Worm (Caenorhabditis elegans) whole organism, midembryonic: ENCODE results near the gene acl-8.

Experiments used
- T22C8.4 ChIP-seq: fragments of 200-800 bp; sonication (Bioruptor generic); IDR thresholded peaks from 2 replicates; pipeline ENCODE4 v1.3.6; 2022; ENCODE audit warnings: missing genetic modification characterization, missing compliant biosample characterization
- cog-1 ChIP-seq: sonication (generic microtip); optimal IDR thresholded peaks from 2 replicates; lab custom pipeline; 2016; ENCODE audit warnings: missing genetic modification characterization, missing compliant biosample characterization
- flt-1 ChIP-seq: fragments of 200-800 bp; sonication (Bioruptor generic); IDR thresholded peaks from 2 replicates; pipeline ENCODE4 v1.3.6; 2022; ENCODE audit warnings: missing genetic modification characterization, missing compliant biosample characterization
- klf-2 ChIP-seq: fragments of 200-800 bp; sonication (Bioruptor generic); conservative IDR thresholded peaks from 2 replicates; pipeline ENCODE4 v1.3.6; 2022; ENCODE audit warnings: missing genetic modification reagents, missing genetic modification characterization, missing compliant biosample characterization
- med-1 ChIP-seq: sonication (generic microtip); optimal IDR thresholded peaks from 2 replicates; lab custom pipeline; 2017; ENCODE audit warnings: missing genetic modification characterization, mild to moderate bottlenecking, missing compliant biosample characterization, antibody characterized with exemption, missing genetic modification reagents; ENCODE audit not compliant: insufficient read depth
- ref-1 ChIP-seq: fragments of 200-800 bp; sonication (Bioruptor generic); conservative IDR thresholded peaks from 2 replicates; pipeline ENCODE4 v1.3.6; 2022; ENCODE audit warnings: missing genetic modification reagents, missing genetic modification characterization, missing compliant biosample characterization
- tab-1 ChIP-seq: fragments of 200-800 bp; sonication (Bioruptor generic); IDR thresholded peaks from 2 replicates; pipeline ENCODE4 v1.3.6; 2022; ENCODE audit warnings: missing genetic modification characterization, missing compliant biosample characterization
- ztf-23 ChIP-seq: fragments of 200-800 bp; sonication (Bioruptor generic); IDR thresholded peaks from 2 replicates; pipeline ENCODE4 v1.3.6; 2022; ENCODE audit warnings: missing genetic modification reagents, missing genetic modification characterization, missing compliant biosample characterization
- ztf-29 ChIP-seq: fragments of 200-800 bp; sonication (Bioruptor generic); IDR thresholded peaks from 2 replicates; pipeline ENCODE4 v1.3.6; 2022; ENCODE audit warnings: missing genetic modification reagents, missing genetic modification characterization, missing compliant biosample characterization

acl-8 gene

ce11 chrV:6471208-6471607 is 20.5 kb downstream of the acl-8 start:
- TF ChIP-seq flt-1 (GFP tag; lab: Robert Waterston, UW) (no peak), tab-1 (GFP tag; lab: Robert Waterston, UW) (no peak), klf-2 (GFP tag; lab: Robert Waterston, UW) (no peak), ztf-29 (GFP tag; lab: Robert Waterston, UW) (no peak), T22C8.4 (GFP tag; lab: Robert Waterston, UW) (no peak), ref-1 (GFP tag; lab: Robert Waterston, UW) (no peak), med-1 (GFP tag; lab: Kevin White, UChicago) (no peak), cog-1 (tag; lab: Kevin White, UChicago) (no peak), ztf-23 (GFP tag; lab: Robert Waterston, UW) (no peak)

ce11 chrV:6476026-6476425 is 25.4 kb downstream of the acl-8 start:
- no peak for TF ChIP-seq med-1 (GFP tag; lab: Kevin White, UChicago)
- no peak for TF ChIP-seq cog-1 (tag; lab: Kevin White, UChicago)
- no peak for TF ChIP-seq ztf-23 (GFP tag; lab: Robert Waterston, UW)
- no peak for TF ChIP-seq T22C8.4 (GFP tag; lab: Robert Waterston, UW)
- no peak for TF ChIP-seq klf-2 (GFP tag; lab: Robert Waterston, UW)
- TF ChIP-seq ref-1 (GFP tag; lab: Robert Waterston, UW) = no peak
- TF ChIP-seq ztf-29 (GFP tag; lab: Robert Waterston, UW) = no peak
- no peak for TF ChIP-seq tab-1 (GFP tag; lab: Robert Waterston, UW)
- TF ChIP-seq flt-1 (GFP tag; lab: Robert Waterston, UW) = no peak

ce11 chrV:6485109-6485508 is 34.4 kb downstream of the acl-8 start:
- no peak for TF ChIP-seq ztf-23 (GFP tag; lab: Robert Waterston, UW)
- peak; percentile 12 for TF ChIP-seq cog-1 (tag; lab: Kevin White, UChicago)

- TF ChIP-seq ref-1 (GFP tag; lab: Robert Waterston, UW) = no peak
- no peak for TF ChIP-seq flt-1 (GFP tag; lab: Robert Waterston, UW)
- no peak for TF ChIP-seq ztf-23 (GFP tag; lab: Robert Waterston, UW)
- no peak for TF ChIP-seq ztf-29 (GFP tag; lab: Robert Waterston, UW)
- no peak for TF ChIP-seq klf-2 (GFP tag; lab: Robert Waterston, UW)
- no peak for TF ChIP-seq T22C8.4 (GFP tag; lab: Robert Waterston, UW)
- no peak for TF ChIP-seq cog-1 (tag; lab: Kevin White, UChicago)
- TF ChIP-seq med-1 (GFP tag; lab: Kevin White, UChicago) = no peak
- no peak for TF ChIP-seq tab-1 (GFP tag; lab: Robert Waterston, UW)
Observed at ce11 chrV:6487878-6488277, 37.2 kb downstream of the acl-8 start.

- TF ChIP-seq T22C8.4 (GFP tag; lab: Robert Waterston, UW) (0 out of 2 replicates have a peak, but pooled peaks have one; percentile 12), flt-1 (GFP tag; lab: Robert Waterston, UW) (no peak)
Observed at ce11 chrV:6488849-6489248, 38.2 kb downstream of the acl-8 start, which contains the start of gene lec-10. lec-10 (minus strand) TSS chrV:6489120.

ce11 chrV:6492497-6492896 is 41.8 kb downstream of the acl-8 start:
- no peak for TF ChIP-seq tab-1 (GFP tag; lab: Robert Waterston, UW)
- no peak for TF ChIP-seq ref-1 (GFP tag; lab: Robert Waterston, UW)
- TF ChIP-seq cog-1 (tag; lab: Kevin White, UChicago) = no peak
- no peak for TF ChIP-seq T22C8.4 (GFP tag; lab: Robert Waterston, UW)
- no peak for TF ChIP-seq med-1 (GFP tag; lab: Kevin White, UChicago)
- no peak for TF ChIP-seq ztf-23 (GFP tag; lab: Robert Waterston, UW)
- TF ChIP-seq ztf-29 (GFP tag; lab: Robert Waterston, UW) = no peak
- no peak for TF ChIP-seq flt-1 (GFP tag; lab: Robert Waterston, UW)
- TF ChIP-seq klf-2 (GFP tag; lab: Robert Waterston, UW) = no peak

- TF ChIP-seq ztf-29 (GFP tag; lab: Robert Waterston, UW) = no peak
- TF ChIP-seq flt-1 (GFP tag; lab: Robert Waterston, UW) = no peak
Observed at ce11 chrV:6493821-6494220, 43.2 kb downstream of the acl-8 start, which contains the start of gene cpt-6. cpt-6 (minus strand) TSS chrV:6493921.

- TF ChIP-seq T22C8.4 (GFP tag; lab: Robert Waterston, UW) = no peak
- TF ChIP-seq med-1 (GFP tag; lab: Kevin White, UChicago) = no peak
- no peak for TF ChIP-seq cog-1 (tag; lab: Kevin White, UChicago)
- no peak for TF ChIP-seq ztf-29 (GFP tag; lab: Robert Waterston, UW)
- no peak for TF ChIP-seq flt-1 (GFP tag; lab: Robert Waterston, UW)
- no peak for TF ChIP-seq tab-1 (GFP tag; lab: Robert Waterston, UW)
- TF ChIP-seq ref-1 (GFP tag; lab: Robert Waterston, UW) = no peak
- no peak for TF ChIP-seq ztf-23 (GFP tag; lab: Robert Waterston, UW)
Observed at ce11 chrV:6495353-6495752, 44.7 kb downstream of the acl-8 start.

- TF ChIP-seq med-1 (GFP tag; lab: Kevin White, UChicago) (no peak), ztf-29 (GFP tag; lab: Robert Waterston, UW) (no peak), ref-1 (GFP tag; lab: Robert Waterston, UW) (no peak), T22C8.4 (GFP tag; lab: Robert Waterston, UW) (no peak)
Observed at ce11 chrV:6496611-6497158, 46.0 kb downstream of the acl-8 start, which contains the start of gene dgtr-1. dgtr-1 (plus strand) TSS chrV:6497108.

ce11 chrV:6498441-6498840 is 47.8 kb downstream of the acl-8 start:
- TF ChIP-seq klf-2 (GFP tag; lab: Robert Waterston, UW) = no peak
- no peak for TF ChIP-seq ref-1 (GFP tag; lab: Robert Waterston, UW)
- no peak for TF ChIP-seq tab-1 (GFP tag; lab: Robert Waterston, UW)
- no peak for TF ChIP-seq T22C8.4 (GFP tag; lab: Robert Waterston, UW)
- TF ChIP-seq flt-1 (GFP tag; lab: Robert Waterston, UW) = no peak
